Fruit fly (Drosophila melanogaster) whole organism, embryonic: ENCODE measurements around the gene CG42449.
A peak's percentile ranks its signal among the peaks of the same experiment; 100 is the strongest.

Experiments used
- BEAF-32 ChIP-seq: fragments of 200-800 bp; sonication (Bioruptor generic); optimal IDR thresholded peaks from 3 replicates; lab custom pipeline; 2017; ENCODE audit warnings: missing biosample characterization, missing genetic modification characterization, mild to moderate bottlenecking, moderate library complexity, missing genetic modification reagents
- CG10654 ChIP-seq: fragments of 200-800 bp; sonication (Bioruptor generic); optimal IDR thresholded peaks from 2 replicates; lab custom pipeline; 2016; ENCODE audit warnings: missing biosample characterization, missing genetic modification characterization
- CG11695 ChIP-seq: fragments of 200-800 bp; sonication (Bioruptor generic); IDR thresholded peaks from 3 replicates; pipeline ENCODE4 v1.3.6; 2022; ENCODE audit warnings: missing biosample characterization, missing genetic modification characterization
- CG12219 ChIP-seq: fragments of 200-800 bp; sonication (Bioruptor generic); optimal IDR thresholded peaks from 3 replicates; lab custom pipeline; 2018; ENCODE audit warnings: missing biosample characterization, mild to moderate bottlenecking, missing genetic modification characterization
- CG14441 ChIP-seq: fragments of 200-800 bp; sonication (Bioruptor generic); IDR thresholded peaks from 2 replicates; pipeline ENCODE4 v1.3.6; 2022; ENCODE audit warnings: missing biosample characterization, missing genetic modification characterization
- CG17328 ChIP-seq: fragments of 200-800 bp; sonication (Bioruptor generic); IDR thresholded peaks from 2 replicates; pipeline ENCODE4 v1.3.6; 2022; ENCODE audit warnings: missing biosample characterization, missing genetic modification characterization
- CG31388 ChIP-seq: fragments of 200-800 bp; sonication (Bioruptor generic); optimal IDR thresholded peaks from 2 replicates; lab custom pipeline; 2016; ENCODE audit warnings: missing biosample characterization, missing genetic modification characterization
- CG32532 ChIP-seq: fragments of 200-800 bp; sonication (Bioruptor generic); IDR thresholded peaks from 2 replicates; pipeline ENCODE4 v1.3.6; 2022; ENCODE audit warnings: missing biosample characterization, missing genetic modification characterization
- CG33213 ChIP-seq: fragments of 200-800 bp; sonication (Bioruptor generic); optimal IDR thresholded peaks from 3 replicates; lab custom pipeline; 2016; ENCODE audit warnings: missing biosample characterization, missing genetic modification characterization
- CG3995 ChIP-seq: fragments of 200-800 bp; sonication (Bioruptor generic); optimal IDR thresholded peaks from 3 replicates; lab custom pipeline; 2016; ENCODE audit warnings: missing biosample characterization, missing genetic modification characterization
- CG4282 ChIP-seq: fragments of 200-800 bp; sonication (Bioruptor generic); optimal IDR thresholded peaks from 2 replicates; lab custom pipeline; 2016; ENCODE audit warnings: missing biosample characterization, missing genetic modification characterization
- CG4707 ChIP-seq: fragments of 200-800 bp; sonication (Bioruptor generic); optimal IDR thresholded peaks from 2 replicates; lab custom pipeline; 2018; ENCODE audit warnings: missing biosample characterization, mild to moderate bottlenecking, missing genetic modification characterization, moderate library complexity
- CG4820 ChIP-seq: fragments of 200-800 bp; sonication (Bioruptor generic); optimal IDR thresholded peaks from 3 replicates; lab custom pipeline; 2016; ENCODE audit warnings: missing biosample characterization, missing genetic modification characterization
- CG7786 ChIP-seq: fragments of 200-800 bp; sonication (Bioruptor generic); optimal IDR thresholded peaks from 2 replicates; lab custom pipeline; 2016; ENCODE audit warnings: missing biosample characterization, missing genetic modification characterization
- CG7987 ChIP-seq: fragments of 200-800 bp; sonication (Bioruptor generic); optimal IDR thresholded peaks from 2 replicates; lab custom pipeline; 2018; ENCODE audit warnings: missing biosample characterization, mild to moderate bottlenecking, missing genetic modification characterization, moderate library complexity
- Camta ChIP-seq: fragments of 200-800 bp; sonication (Bioruptor generic); optimal IDR thresholded peaks from 2 replicates; lab custom pipeline; 2016; ENCODE audit warnings: missing biosample characterization, missing genetic modification characterization
- Dip3 ChIP-seq: fragments of 200-800 bp; sonication (Bioruptor generic); optimal IDR thresholded peaks from 3 replicates; lab custom pipeline; 2016; ENCODE audit warnings: missing biosample characterization, missing genetic modification characterization
- Fer3 ChIP-seq: fragments of 200-800 bp; sonication (Bioruptor generic); optimal IDR thresholded peaks from 2 replicates; lab custom pipeline; 2018; ENCODE audit warnings: missing biosample characterization, mild to moderate bottlenecking, missing genetic modification characterization, moderate library complexity
- H15 ChIP-seq: fragments of 200-800 bp; sonication (Bioruptor generic); IDR thresholded peaks from 3 replicates; pipeline ENCODE4 v1.3.6; 2022; ENCODE audit warnings: missing biosample characterization, missing genetic modification characterization
- H2.0 ChIP-seq: fragments of 200-800 bp; sonication (Bioruptor generic); IDR thresholded peaks from 2 replicates; pipeline ENCODE4 v1.3.6; 2022; ENCODE audit warnings: missing biosample characterization, missing genetic modification characterization
- HmgD ChIP-seq: fragments of 200-800 bp; sonication (Bioruptor generic); optimal IDR thresholded peaks from 3 replicates; lab custom pipeline; 2016; ENCODE audit warnings: missing biosample characterization, missing genetic modification characterization
- Hr3 ChIP-seq: fragments of 200-800 bp; sonication (Bioruptor generic); optimal IDR thresholded peaks from 3 replicates; lab custom pipeline; 2016; ENCODE audit warnings: missing biosample characterization, missing genetic modification characterization
- Jarid2 ChIP-seq: fragments of 200-800 bp; sonication (Bioruptor generic); optimal IDR thresholded peaks from 3 replicates; lab custom pipeline; 2017; ENCODE audit warnings: mild to moderate bottlenecking, missing biosample characterization, missing genetic modification reagents, missing genetic modification characterization
- Lpt ChIP-seq: fragments of >200 bp; optimal IDR thresholded peaks from 2 replicates; lab custom pipeline; 2018; ENCODE audit warnings: missing biosample characterization, missing genetic modification characterization
- MESR4 ChIP-seq: fragments of 200-800 bp; sonication (Bioruptor generic); optimal IDR thresholded peaks from 2 replicates; lab custom pipeline; 2018; ENCODE audit warnings: missing biosample characterization, mild to moderate bottlenecking, missing genetic modification characterization, moderate library complexity
- NFAT ChIP-seq: fragments of 200-800 bp; sonication (Bioruptor generic); IDR thresholded peaks from 2 replicates; pipeline ENCODE4 v1.3.6; 2022; ENCODE audit warnings: missing biosample characterization, missing genetic modification characterization
- NK7.1 ChIP-seq: fragments of 200-800 bp; sonication (Bioruptor generic); optimal IDR thresholded peaks from 3 replicates; lab custom pipeline; 2016; ENCODE audit warnings: missing biosample characterization, missing genetic modification characterization
- Ravus ChIP-seq: fragments of 200-800 bp; sonication (Bioruptor generic); IDR thresholded peaks from 2 replicates; pipeline ENCODE4 v1.3.6; 2022; ENCODE audit warnings: missing biosample characterization, missing genetic modification characterization
- Side ChIP-seq: fragments of 200-800 bp; sonication (Bioruptor generic); optimal IDR thresholded peaks from 2 replicates; lab custom pipeline; 2016; ENCODE audit warnings: missing biosample characterization, missing genetic modification characterization
- Six4 ChIP-seq: fragments of 200-800 bp; sonication (Bioruptor generic); optimal IDR thresholded peaks from 2 replicates; lab custom pipeline; 2016; ENCODE audit warnings: missing biosample characterization, missing genetic modification characterization
- Sox100B ChIP-seq: fragments of 200-800 bp; sonication (Bioruptor generic); optimal IDR thresholded peaks from 3 replicates; lab custom pipeline; 2018; ENCODE audit warnings: missing biosample characterization, mild to moderate bottlenecking, missing genetic modification characterization
- Sox102F ChIP-seq: fragments of 200-800 bp; sonication (Bioruptor generic); optimal IDR thresholded peaks from 2 replicates; lab custom pipeline; 2018; ENCODE audit warnings: missing biosample characterization, mild to moderate bottlenecking, missing genetic modification characterization, moderate library complexity
- Stat92E ChIP-seq, 3 experiments: fragments of >200 bp in 2 of 3; fragments of 200-800 bp in 1 of 3; sonication (Bioruptor generic) in 1 of 3; optimal IDR thresholded peaks; 2 replicates each; lab custom pipeline; 2017 to 2019; ENCODE audit warnings: missing biosample characterization in 3 of 3, missing genetic modification characterization in 3 of 3, mild to moderate bottlenecking in 1 of 3, moderate library complexity in 1 of 3
- bbx ChIP-seq: fragments of 200-800 bp; sonication (Bioruptor generic); IDR thresholded peaks from 2 replicates; pipeline ENCODE4 v1.3.6; 2022; ENCODE audit warnings: missing biosample characterization, missing genetic modification characterization; ENCODE audit not compliant: partially characterized antibody
- chinmo ChIP-seq: fragments of 200-800 bp; sonication (Bioruptor generic); IDR thresholded peaks from 4 replicates; pipeline ENCODE4 v1.3.6; 2022; ENCODE audit warnings: missing biosample characterization, missing genetic modification characterization; ENCODE audit not compliant: partially characterized antibody
- dan ChIP-seq: fragments of 200-800 bp; sonication (Bioruptor generic); IDR thresholded peaks from 2 replicates; pipeline ENCODE4 v1.3.6; 2022; ENCODE audit warnings: missing biosample characterization, missing genetic modification characterization
- dati ChIP-seq: fragments of 200-800 bp; sonication (Bioruptor generic); IDR thresholded peaks from 2 replicates; pipeline ENCODE4 v1.3.6; 2022; ENCODE audit warnings: missing biosample characterization, missing genetic modification characterization
- dysf ChIP-seq: fragments of 200-800 bp; sonication (Bioruptor generic); IDR thresholded peaks from 3 replicates; pipeline ENCODE4 v1.3.6; 2022; ENCODE audit warnings: missing biosample characterization, missing genetic modification characterization
- en ChIP-seq: fragments of 200-800 bp; sonication (Bioruptor generic); optimal IDR thresholded peaks from 2 replicates; lab custom pipeline; 2016; ENCODE audit warnings: missing biosample characterization, missing genetic modification characterization
- fd102C ChIP-seq: fragments of 200-800 bp; sonication (Bioruptor generic); optimal IDR thresholded peaks from 2 replicates; lab custom pipeline; 2018; ENCODE audit warnings: missing biosample characterization, mild to moderate bottlenecking, missing genetic modification characterization, moderate library complexity
- h ChIP-seq: fragments of >200 bp; optimal IDR thresholded peaks from 2 replicates; lab custom pipeline; 2017
- jing ChIP-seq: fragments of 200-800 bp; sonication (Bioruptor generic); optimal IDR thresholded peaks from 2 replicates; lab custom pipeline; 2018; ENCODE audit warnings: missing biosample characterization, mild to moderate bottlenecking, missing genetic modification characterization
- lbe ChIP-seq: fragments of 200-800 bp; sonication (Bioruptor generic); optimal IDR thresholded peaks from 2 replicates; lab custom pipeline; 2016; ENCODE audit warnings: missing biosample characterization, mild to moderate bottlenecking, missing genetic modification characterization
- org-1 ChIP-seq: fragments of 200-800 bp; sonication (Bioruptor generic); optimal IDR thresholded peaks from 2 replicates; lab custom pipeline; 2017; ENCODE audit warnings: missing biosample characterization, missing genetic modification characterization
- pnt ChIP-seq: fragments of 200-800 bp; sonication (Bioruptor generic); optimal IDR thresholded peaks from 3 replicates; lab custom pipeline; 2016; ENCODE audit warnings: missing biosample characterization, missing genetic modification characterization
- pros ChIP-seq: fragments of 200-800 bp; sonication (Bioruptor generic); optimal IDR thresholded peaks from 3 replicates; lab custom pipeline; 2019; ENCODE audit warnings: missing biosample characterization, mild to moderate bottlenecking, missing genetic modification characterization, moderate library complexity
- ranshi ChIP-seq: fragments of 200-800 bp; sonication (Bioruptor generic); IDR thresholded peaks from 2 replicates; pipeline ENCODE4 v1.3.6; 2022; ENCODE audit warnings: missing biosample characterization, missing genetic modification characterization
- row ChIP-seq: fragments of 200-800 bp; sonication (Bioruptor generic); IDR thresholded peaks from 3 replicates; pipeline ENCODE4 v1.3.6; 2022; ENCODE audit warnings: missing biosample characterization, missing genetic modification characterization
- salm ChIP-seq: fragments of 200-800 bp; sonication (Bioruptor generic); optimal IDR thresholded peaks from 2 replicates; lab custom pipeline; 2018; ENCODE audit warnings: missing biosample characterization, mild to moderate bottlenecking, missing genetic modification characterization
- unpg ChIP-seq: fragments of 200-800 bp; sonication (Bioruptor generic); optimal IDR thresholded peaks from 3 replicates; lab custom pipeline; 2018; ENCODE audit warnings: missing biosample characterization, mild to moderate bottlenecking, missing genetic modification characterization, moderate library complexity
- vfl ChIP-seq: fragments of 200-800 bp; sonication (Bioruptor generic); optimal IDR thresholded peaks from 2 replicates; lab custom pipeline; 2016; ENCODE audit warnings: missing biosample characterization, missing genetic modification characterization
- wek ChIP-seq: fragments of 200-800 bp; sonication (Bioruptor generic); optimal IDR thresholded peaks from 3 replicates; lab custom pipeline; 2018; ENCODE audit warnings: missing biosample characterization, mild to moderate bottlenecking, missing genetic modification characterization, moderate library complexity

The CG42449 gene

dm6 chrX:5705899-5706312 lies 22.9 kb downstream of the CG42449 start (continued):
- TF ChIP-seq Lpt (GFP tag; lab: Kevin White, UChicago), result no peak
- TF ChIP-seq Camta, result peak; percentile 63
- TF ChIP-seq BEAF-32, result no peak
- TF ChIP-seq lbe, result no peak
- peak; percentile 67 for TF ChIP-seq CG12219 (GFP tag; lab: Kevin White, UChicago)
- TF ChIP-seq CG11695, result peak; percentile 90
- peak; percentile 84 for TF ChIP-seq org-1 (GFP tag; lab: Kevin White, UChicago)
- TF ChIP-seq Sox100B (GFP tag; lab: Kevin White, UChicago), result peak; percentile 79
- TF ChIP-seq fd102C (GFP tag; lab: Kevin White, UChicago), result no peak
- TF ChIP-seq en (GFP tag; lab: Kevin White, UChicago), result no peak
- TF ChIP-seq CG7987 (GFP tag; lab: Kevin White, UChicago), result peak; percentile 58
- peak; percentile 96 for TF ChIP-seq dysf (GFP tag; lab: Robert Waterston, UW)
- TF ChIP-seq CG32532, result peak; percentile 96
- peak; percentile 95 for TF ChIP-seq CG14441
- peak; percentile 73 for TF ChIP-seq Ravus (GFP tag; lab: Robert Waterston, UW)
- no peak for TF ChIP-seq MESR4 (GFP tag; lab: Kevin White, UChicago)
- peak; percentile 88 for TF ChIP-seq Sox102F (GFP tag; lab: Kevin White, UChicago)
- peak; percentile 90 for TF ChIP-seq ranshi
- TF ChIP-seq unpg (GFP tag; lab: Kevin White, UChicago), result peak; percentile 86
- TF ChIP-seq HmgD (GFP tag; lab: Kevin White, UChicago), result no peak
- TF ChIP-seq Fer3, result peak; percentile 86
- 0 out of 4 replicates have a peak, but pooled peaks have one; percentile 22 for TF ChIP-seq chinmo (GFP tag; lab: Robert Waterston, UW)
- TF ChIP-seq row (GFP tag; lab: Robert Waterston, UW), result peak; percentile 90
- TF ChIP-seq CG4707 (GFP tag; lab: Kevin White, UChicago), result no peak
- peak; percentile 41 for TF ChIP-seq CG7786 (GFP tag; lab: Kevin White, UChicago)
- peak; percentile 53 for TF ChIP-seq Side (GFP tag; lab: Kevin White, UChicago)
- TF ChIP-seq salm (tag; lab: Kevin White, UChicago), result peak; percentile 71
- TF ChIP-seq dan, result 0 out of 2 replicates have a peak, but pooled peaks have one; percentile 35
- no peak for TF ChIP-seq h
- no peak for TF ChIP-seq Stat92E (GFP tag; optimal IDR thresholded peaks at IDR 0.05; lab: Kevin White, UChicago)
- peak; percentile 41 for TF ChIP-seq jing (GFP tag; lab: Kevin White, UChicago)
- no peak for TF ChIP-seq pros (GFP tag; lab: Kevin White, UChicago)
- TF ChIP-seq CG4820 (GFP tag; lab: Kevin White, UChicago), result peak; percentile 84
- peak; percentile 71 for TF ChIP-seq CG10654 (GFP tag; lab: Kevin White, UChicago)
- peak; percentile 28 for TF ChIP-seq vfl (GFP tag; lab: Kevin White, UChicago)
- peak; percentile 54 for TF ChIP-seq CG31388 (GFP tag; lab: Kevin White, UChicago)
- no peak for TF ChIP-seq CG33213 (GFP tag; lab: Kevin White, UChicago)
- peak; percentile 34 for TF ChIP-seq NK7.1 (GFP tag; lab: Kevin White, UChicago)
- TF ChIP-seq pnt (GFP tag; lab: Kevin White, UChicago), result peak; percentile 71
- TF ChIP-seq H2.0, result peak; percentile 80
- peak; percentile 88 for TF ChIP-seq H15 (GFP tag; lab: Robert Waterston, UW)
- peak; percentile 89 for TF ChIP-seq NFAT (GFP tag; lab: Robert Waterston, UW)
- TF ChIP-seq CG3995, result no peak
- TF ChIP-seq CG4282 (GFP tag; lab: Kevin White, UChicago), result no peak
- TF ChIP-seq CG17328 (GFP tag; lab: Robert Waterston, UW), result peak; percentile 77
- peak; percentile 38 for TF ChIP-seq wek (GFP tag; lab: Kevin White, UChicago)
- no peak for TF ChIP-seq bbx (GFP tag; lab: Robert Waterston, UW)
- TF ChIP-seq Six4 (GFP tag; lab: Kevin White, UChicago), result peak; percentile 62
- TF ChIP-seq dati (GFP tag; lab: Robert Waterston, UW), result peak; percentile 80
- peak; percentile 64 for TF ChIP-seq Jarid2
- TF ChIP-seq Dip3 (GFP tag; lab: Kevin White, UChicago), result peak; percentile 53
- peak; percentile 59 for TF ChIP-seq Hr3 (GFP tag; lab: Kevin White, UChicago)
